Worm (Caenorhabditis elegans) whole organism, late embryonic: ENCODE data around the gene nspb-10.

ENCODE experiments used
- F13H6.1 ChIP-seq: sonication (generic microtip); optimal IDR thresholded peaks from 2 replicates; lab custom pipeline; 2016; ENCODE audit warnings: missing genetic modification characterization, missing compliant biosample characterization
- ceh-45 ChIP-seq: fragments of 200-800 bp; sonication (Bioruptor generic); IDR thresholded peaks from 2 replicates; pipeline ENCODE4 v1.3.6; 2022; ENCODE audit warnings: missing genetic modification reagents, missing genetic modification characterization, missing compliant biosample characterization
- ceh-6 ChIP-seq: fragments of 200-800 bp; sonication (Bioruptor generic); optimal IDR thresholded peaks from 2 replicates; lab custom pipeline; 2018; ENCODE audit warnings: mild to moderate bottlenecking, missing genetic modification characterization, missing compliant biosample characterization
- pax-1 ChIP-seq: fragments of 150-350 bp; optimal IDR thresholded peaks from 2 replicates; lab custom pipeline; 2014; ENCODE audit warnings: missing biosample characterization, missing genetic modification characterization
- pros-1 ChIP-seq: fragments of 150-350 bp; optimal IDR thresholded peaks from 2 replicates; lab custom pipeline; 2014; ENCODE audit warnings: missing biosample characterization, missing genetic modification reagents, missing genetic modification characterization
- sdc-2 ChIP-seq: sonication (generic microtip); optimal IDR thresholded peaks from 2 replicates; lab custom pipeline; 2016; ENCODE audit warnings: missing genotype, missing genetic modification characterization, missing compliant biosample characterization
- unc-55 ChIP-seq: sonication (generic microtip); optimal IDR thresholded peaks from 2 replicates; lab custom pipeline; 2017; ENCODE audit warnings: missing biosample characterization, missing genetic modification reagents, missing genetic modification characterization

DNA sequence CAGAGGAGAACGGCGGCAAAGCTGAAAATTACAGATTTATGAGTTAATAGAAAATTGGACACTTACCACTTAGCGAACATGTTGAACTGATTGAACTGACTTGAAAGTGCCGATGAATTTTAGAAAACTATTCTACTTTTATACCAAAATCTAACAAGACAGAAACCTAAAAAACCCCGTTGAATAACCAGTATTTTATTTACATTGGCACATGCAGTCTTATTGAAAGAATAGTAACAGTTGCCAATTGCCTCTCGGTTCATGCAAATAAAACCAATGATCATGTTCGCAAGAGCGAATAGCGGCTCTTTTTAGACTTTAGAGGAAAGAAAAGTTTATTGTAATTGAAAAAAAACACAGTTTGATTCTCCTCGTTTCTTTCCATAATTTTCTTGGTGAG lies at the start of gene nspb-10:
- TF ChIP-seq ceh-6 (no peak), pros-1 (tag; lab: Kevin White, UChicago) (no peak), unc-55 (GFP tag; lab: Kevin White, UChicago) (no peak), sdc-2 (tag; lab: Kevin White, UChicago) (no peak), ceh-45 (GFP tag; lab: Robert Waterston, UW) (no peak), F13H6.1 (no peak), pax-1 (tag; lab: Kevin White, UChicago) (no peak)
